Worm (Caenorhabditis elegans) whole organism, mixed stage, embryonic: ENCODE data around the gene T05C12.1.

Experiments
- M03D4.4 ChIP-seq: sonication (generic microtip); optimal IDR thresholded peaks from 2 replicates; lab custom pipeline; 2017; ENCODE audit warnings: mild to moderate bottlenecking, missing genetic modification characterization, missing compliant biosample characterization
- bed-3 ChIP-seq: fragments of 200-800 bp; sonication (Bioruptor generic); optimal IDR thresholded peaks from 3 replicates; lab custom pipeline; 2018; ENCODE audit warnings: mild to moderate bottlenecking, missing genetic modification characterization, moderate library complexity, missing compliant biosample characterization
- drap-1 ChIP-seq: fragments of 200-800 bp; sonication (Bioruptor generic); optimal IDR thresholded peaks from 3 replicates; lab custom pipeline; 2018; ENCODE audit warnings: mild to moderate bottlenecking, missing genetic modification characterization, missing compliant biosample characterization
- nhr-2 ChIP-seq: fragments of 150-350 bp; optimal IDR thresholded peaks from 2 replicates; lab custom pipeline; 2014; ENCODE audit warnings: missing biosample characterization, missing genetic modification characterization
- nhr-76 ChIP-seq: sonication (generic microtip); optimal IDR thresholded peaks from 2 replicates; lab custom pipeline; 2017; ENCODE audit warnings: missing biosample characterization, missing genetic modification characterization
- unc-39 ChIP-seq: fragments of 150-350 bp; optimal IDR thresholded peaks from 2 replicates; lab custom pipeline; 2014; ENCODE audit warnings: missing biosample characterization, missing genetic modification characterization
- unc-62 ChIP-seq: fragments of 150-350 bp; optimal IDR thresholded peaks from 2 replicates; lab custom pipeline; 2014; ENCODE audit warnings: missing biosample characterization, missing genetic modification reagents, missing genetic modification characterization
- ztf-11 ChIP-seq: fragments of 150-350 bp; optimal IDR thresholded peaks from 2 replicates; lab custom pipeline; 2014; ENCODE audit warnings: missing biosample characterization, missing genetic modification characterization

DNA sequence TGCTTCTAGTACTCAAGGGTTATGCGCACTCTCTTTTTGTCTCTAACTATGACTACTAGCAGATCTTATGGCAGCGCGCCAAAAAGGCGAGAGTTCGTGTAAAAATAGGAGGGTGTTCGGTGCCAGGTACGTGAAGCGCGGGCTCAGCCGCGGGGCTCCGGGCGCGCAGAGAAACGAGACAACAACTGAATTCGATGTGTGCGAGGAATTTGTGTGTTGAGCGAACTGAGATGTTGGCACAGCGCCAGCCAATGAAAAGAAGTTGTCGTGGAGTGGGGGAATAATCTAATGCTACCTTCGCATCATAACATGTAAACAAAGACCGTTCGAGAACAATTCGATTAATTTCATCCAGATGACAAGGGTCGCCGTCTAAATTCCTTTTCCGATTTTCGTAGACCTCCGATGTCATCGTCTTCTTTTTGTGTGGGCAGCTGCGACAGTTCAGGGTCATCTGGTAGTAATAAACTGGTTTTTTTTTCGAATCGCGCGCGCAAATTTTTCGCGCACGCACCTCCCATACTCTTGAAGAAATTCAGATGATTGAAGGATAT is 42.0 kb upstream of the T05C12.1 start:
- TF ChIP-seq unc-62 (GFP tag; lab: Kevin White, UChicago) (no peak), nhr-76 (tag; lab: Kevin White, UChicago) (no peak), nhr-2 (tag; lab: Kevin White, UChicago) (no peak), bed-3 (GFP tag; lab: Kevin White, UChicago) (no peak), drap-1 (GFP tag; lab: Kevin White, UChicago) (no peak), M03D4.4 (tag; lab: Kevin White, UChicago) (no peak), ztf-11 (tag; lab: Kevin White, UChicago) (no peak), unc-39 (tag; lab: Kevin White, UChicago) (no peak)
